Worm (Caenorhabditis elegans) whole organism, mixed stage, embryonic: Measurements from ENCODE around the gene pqn-18.

Source experiments
- blmp-1 ChIP-seq: fragments of 150-350 bp; optimal IDR thresholded peaks from 2 replicates; lab custom pipeline; 2014; ENCODE audit warnings: missing biosample characterization, missing genetic modification characterization
- ces-1 ChIP-seq: fragments of 150-350 bp; optimal IDR thresholded peaks from 2 replicates; lab custom pipeline; 2014; ENCODE audit warnings: missing biosample characterization, missing genetic modification reagents, missing genetic modification characterization
- flh-1 ChIP-seq: fragments of 200-800 bp; sonication (Bioruptor generic); optimal IDR thresholded peaks from 2 replicates; lab custom pipeline; 2018; ENCODE audit warnings: mild to moderate bottlenecking, missing genetic modification characterization, moderate library complexity, missing compliant biosample characterization
- ztf-11 ChIP-seq: fragments of 150-350 bp; optimal IDR thresholded peaks from 2 replicates; lab custom pipeline; 2014; ENCODE audit warnings: missing biosample characterization, missing genetic modification characterization

DNA sequence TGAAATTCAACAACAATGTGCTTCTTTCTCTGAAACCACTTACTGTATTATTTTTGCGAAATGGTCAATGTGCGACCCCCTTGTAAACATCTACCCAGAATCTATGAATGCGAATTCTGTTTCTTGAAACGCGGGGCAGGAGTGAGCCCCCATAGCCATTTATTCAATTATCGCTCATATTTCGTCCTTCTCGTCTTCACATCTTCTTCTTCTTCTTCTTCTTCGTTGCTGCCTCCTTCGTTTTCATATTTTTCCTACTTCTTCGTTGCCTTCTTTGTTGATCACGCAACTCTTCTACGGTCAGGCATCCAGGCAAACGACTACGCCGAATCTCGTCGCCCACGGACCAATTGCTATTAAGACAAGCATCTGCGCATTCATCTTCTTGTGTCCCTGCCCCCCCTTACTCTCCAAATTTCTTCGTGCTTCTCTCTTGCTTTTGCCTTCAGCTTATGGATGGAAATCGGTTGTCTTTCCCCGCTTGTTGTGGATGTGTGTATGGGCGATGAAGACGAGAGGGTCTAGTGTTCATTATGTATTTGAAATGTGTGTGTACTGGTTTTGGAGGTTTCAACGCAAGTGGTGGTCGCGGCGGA lies 5.5 kb upstream of the pqn-18 start:
- TF ChIP-seq ces-1: peak; percentile 88
- TF ChIP-seq ztf-11: no peak
- TF ChIP-seq blmp-1 (tag; lab: Kevin White, UChicago): no peak
- no peak for TF ChIP-seq flh-1
